Fruit fly (Drosophila melanogaster) whole organism, pupa: ENCODE data around the gene CG17272.

Source experiments
- CG10348 ChIP-seq: fragments of 200-800 bp; sonication (Bioruptor generic); IDR thresholded peaks from 2 replicates; pipeline ENCODE4 v1.3.6; 2022; ENCODE audit warnings: missing biosample characterization, missing genetic modification characterization
- CG13204 ChIP-seq: fragments of 200-800 bp; sonication (Bioruptor generic); optimal IDR thresholded peaks from 2 replicates; lab custom pipeline; 2018; ENCODE audit warnings: missing biosample characterization, mild to moderate bottlenecking, missing genetic modification characterization, moderate library complexity
- CG32121 ChIP-seq: fragments of 200-800 bp; sonication (Bioruptor generic); IDR thresholded peaks from 2 replicates; pipeline ENCODE4 v1.3.6; 2022; ENCODE audit warnings: missing biosample characterization, missing genetic modification characterization
- CG34367 ChIP-seq: fragments of 200-800 bp; sonication (Bioruptor generic); optimal IDR thresholded peaks from 2 replicates; lab custom pipeline; 2018; ENCODE audit warnings: missing biosample characterization, mild to moderate bottlenecking, missing genetic modification characterization
- CG4496 ChIP-seq: fragments of 200-800 bp; sonication (Bioruptor generic); IDR thresholded peaks from 3 replicates; pipeline ENCODE4 v1.3.6; 2022; ENCODE audit warnings: missing biosample characterization, missing genetic modification characterization
- CG8159 ChIP-seq: fragments of 200-800 bp; sonication (Bioruptor generic); optimal IDR thresholded peaks from 3 replicates; lab custom pipeline; 2018; ENCODE audit warnings: missing biosample characterization, mild to moderate bottlenecking, missing genetic modification characterization, moderate library complexity
- CG9948 ChIP-seq: fragments of 200-800 bp; sonication (Bioruptor generic); optimal IDR thresholded peaks from 2 replicates; lab custom pipeline; 2018; ENCODE audit warnings: missing biosample characterization, mild to moderate bottlenecking, missing genetic modification characterization, moderate library complexity
- EcR ChIP-seq: fragments of 200-800 bp; sonication (Bioruptor generic); optimal IDR thresholded peaks from 3 replicates; lab custom pipeline; 2019; ENCODE audit warnings: missing biosample characterization, missing genetic modification characterization, mild to moderate bottlenecking, moderate library complexity, missing genetic modification reagents
- Ets98B ChIP-seq: fragments of 200-800 bp; sonication (Bioruptor generic); IDR thresholded peaks from 2 replicates; pipeline ENCODE4 v1.3.6; 2022; ENCODE audit warnings: missing biosample characterization, missing genetic modification characterization
- Pif1B ChIP-seq: fragments of 200-800 bp; sonication (Bioruptor generic); optimal IDR thresholded peaks from 3 replicates; lab custom pipeline; 2016; ENCODE audit warnings: missing biosample characterization, missing genetic modification characterization
- fd96Ca ChIP-seq: fragments of 200-800 bp; sonication (Bioruptor generic); IDR thresholded peaks from 3 replicates; pipeline ENCODE4 v1.3.6; 2022; ENCODE audit warnings: missing biosample characterization, missing genetic modification characterization
- gl ChIP-seq: fragments of 200-800 bp; sonication (Bioruptor generic); optimal IDR thresholded peaks from 2 replicates; lab custom pipeline; 2018; ENCODE audit warnings: missing biosample characterization, mild to moderate bottlenecking, missing genetic modification characterization
- rn ChIP-seq: fragments of 200-800 bp; sonication (Bioruptor generic); IDR thresholded peaks from 2 replicates; pipeline ENCODE4 v1.3.6; 2022; ENCODE audit warnings: missing biosample characterization, missing genetic modification characterization

DNA sequence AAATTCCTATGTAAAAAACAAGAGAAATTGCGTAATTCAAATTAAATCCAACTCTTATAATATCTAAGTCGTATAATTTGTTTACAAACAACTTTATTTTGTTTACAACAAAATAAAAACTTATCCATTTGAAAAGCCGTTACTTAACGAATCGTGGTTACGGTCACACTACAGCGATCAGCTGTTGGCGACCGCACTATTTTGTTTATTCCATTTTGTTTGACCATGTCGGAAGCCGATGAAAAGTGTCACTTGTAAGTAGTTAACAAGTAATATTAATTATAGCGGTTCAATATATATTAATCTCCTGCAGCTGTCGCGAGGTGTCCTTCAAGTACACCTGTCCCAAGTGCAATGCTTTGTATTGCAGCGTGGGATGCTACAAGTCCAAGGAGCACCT is 6.9 kb upstream of the CG17272 start, which contains the start of gene CG31223:
- TF ChIP-seq Ets98B (GFP tag; lab: Robert Waterston, UW) (no peak), EcR (no peak), gl (no peak), CG34367 (tag; lab: Kevin White, UChicago) (no peak), rn (GFP tag; lab: Robert Waterston, UW) (no peak), CG9948 (no peak), fd96Ca (GFP tag; lab: Robert Waterston, UW) (no peak), CG32121 (GFP tag; lab: Robert Waterston, UW) (no peak), CG10348 (GFP tag; lab: Robert Waterston, UW) (no peak), CG8159 (no peak), Pif1B (no peak), CG13204 (no peak), CG4496 (no peak)
